Worm (Caenorhabditis elegans): ENCODE data around the gene mig-21.
A peak's percentile ranks its signal among the peaks of the same experiment; 100 is the strongest.

Gene mig-21

ce11 chrIII:5840815-5841573 is 37.2 kb downstream of the mig-21 start:
- TF ChIP-seq F57C9.4 (tag; optimal IDR thresholded peaks at IDR 0.05) (no peak), ceh-58 (GFP tag; IDR thresholded peaks at IDR 0.05) (no peak), nhr-80 (tag; optimal IDR thresholded peaks at IDR 0.05) (peak; percentile 21), Y95B8A.8 (GFP tag; IDR thresholded peaks at IDR 0.05) (peak; percentile 13; the same call in 1 of the 2 replicates), tbp1 (GFP tag; optimal IDR thresholded peaks at IDR 0.05) (no peak)

ce11 chrIII:5840277-5840676 is 37.9 kb downstream of the mig-21 start:
- TF ChIP-seq atf-7 (tag; optimal IDR thresholded peaks at IDR 0.05) (no peak), nhr-80 (tag; optimal IDR thresholded peaks at IDR 0.05) (peak; percentile 46), pha-4 (tag; optimal IDR thresholded peaks at IDR 0.05) (no peak), athp-1 (tag; optimal IDR thresholded peaks at IDR 0.05) (no peak), dox-1 (GFP tag; IDR thresholded peaks at IDR 0.05) (0 out of 2 replicates have a peak, but pooled peaks have one; percentile 9), cebp-1 (GFP tag; IDR thresholded peaks at IDR 0.05) (peak; percentile 21; the same call in 1 of the 2 replicates), cebp-1 (tag; optimal IDR thresholded peaks at IDR 0.05) (peak; percentile 64)

- no peak for TF ChIP-seq F49E8.2 (tag; optimal IDR thresholded peaks at IDR 0.05; ENCODE audit: insufficient read depth)
- no peak for TF ChIP-seq mel-28 (tag; optimal IDR thresholded peaks at IDR 0.05; ENCODE audit: borderline replicate concordance)
- TF ChIP-seq Y79H2A.3 (GFP tag; conservative IDR thresholded peaks at IDR 0.05) = no peak
- TF ChIP-seq F52B5.7 (tag; optimal IDR thresholded peaks at IDR 0.05) = no peak
- TF ChIP-seq akir-1 (GFP tag; optimal IDR thresholded peaks at IDR 0.05) = no peak
- TF ChIP-seq attf-6 (GFP tag; IDR thresholded peaks at IDR 0.05) = no peak
- no peak for TF ChIP-seq dox-1 (GFP tag; IDR thresholded peaks at IDR 0.05)
- TF ChIP-seq ztf-26 (tag; optimal IDR thresholded peaks at IDR 0.05) = no peak
- TF ChIP-seq sdz-38 (tag; optimal IDR thresholded peaks at IDR 0.05) = no peak
- no peak for TF ChIP-seq mes-4 (tag; optimal IDR thresholded peaks at IDR 0.05)
- no peak for TF ChIP-seq D2030.7 (GFP tag; IDR thresholded peaks at IDR 0.05)
- TF ChIP-seq hmg-20 (GFP tag; IDR thresholded peaks at IDR 0.05) = no peak
- TF ChIP-seq C06A6.2 (GFP tag; conservative IDR thresholded peaks at IDR 0.05) = no peak
- no peak for TF ChIP-seq rec-8 (tag; optimal IDR thresholded peaks at IDR 0.05)
- TF ChIP-seq lsy-27 (tag; optimal IDR thresholded peaks at IDR 0.05; ENCODE audit: borderline replicate concordance, insufficient read depth) = no peak
- TF ChIP-seq madf-8 (GFP tag; conservative IDR thresholded peaks at IDR 0.05) = no peak
Measured at ce11 chrIII:5839598-5839997, 38.6 kb downstream of the mig-21 start.

- TF ChIP-seq lag-1 (GFP tag; IDR thresholded peaks at IDR 0.05) (no peak), ceh-100 (GFP tag; IDR thresholded peaks at IDR 0.05) (no peak), rpc-1 (optimal IDR thresholded peaks at IDR 0.05) (no peak), rpc-1 (tag; optimal IDR thresholded peaks at IDR 0.05) (no peak), attf-5 (GFP tag; optimal IDR thresholded peaks at IDR 0.05) (peak; percentile 3), nhr-80 (tag; optimal IDR thresholded peaks at IDR 0.05) (peak; percentile 61), Y95B8A.8 (GFP tag; IDR thresholded peaks at IDR 0.05) (no peak), C17E4.6 (GFP tag; IDR thresholded peaks at IDR 0.05) (no peak), snpc-1.1 (tag; optimal IDR thresholded peaks at IDR 0.05; ENCODE audit: insufficient read depth) (no peak), egrh-3 (GFP tag; IDR thresholded peaks at IDR 0.05) (no peak), hlh-26 (GFP tag; conservative IDR thresholded peaks at IDR 0.05) (no peak), dox-1 (GFP tag; IDR thresholded peaks at IDR 0.05) (peak; percentile 11; the same call in 1 of the 2 replicates), F39B2.1 (GFP tag; IDR thresholded peaks at IDR 0.05) (no peak), lin-35 (GFP tag; optimal IDR thresholded peaks at IDR 0.05) (no peak), nfya-2 (GFP tag; IDR thresholded peaks at IDR 0.05) (no peak), madf-10 (tag; optimal IDR thresholded peaks at IDR 0.05) (no peak), athp-1 (tag; optimal IDR thresholded peaks at IDR 0.05) (no peak), attf-3 (GFP tag; conservative IDR thresholded peaks at IDR 0.05) (no peak), ztf-18 (tag; optimal IDR thresholded peaks at IDR 0.05) (no peak), sea-2 (GFP tag; IDR thresholded peaks at IDR 0.05) (no peak), chd-7 (tag; optimal IDR thresholded peaks at IDR 0.05) (no peak), pha-4 (tag; optimal IDR thresholded peaks at IDR 0.05) (no peak)
Measured at ce11 chrIII:5839147-5839546, 39.0 kb downstream of the mig-21 start.
